ENCODE assay signal across 5 worm cellular contexts in the genomic region with DNA sequence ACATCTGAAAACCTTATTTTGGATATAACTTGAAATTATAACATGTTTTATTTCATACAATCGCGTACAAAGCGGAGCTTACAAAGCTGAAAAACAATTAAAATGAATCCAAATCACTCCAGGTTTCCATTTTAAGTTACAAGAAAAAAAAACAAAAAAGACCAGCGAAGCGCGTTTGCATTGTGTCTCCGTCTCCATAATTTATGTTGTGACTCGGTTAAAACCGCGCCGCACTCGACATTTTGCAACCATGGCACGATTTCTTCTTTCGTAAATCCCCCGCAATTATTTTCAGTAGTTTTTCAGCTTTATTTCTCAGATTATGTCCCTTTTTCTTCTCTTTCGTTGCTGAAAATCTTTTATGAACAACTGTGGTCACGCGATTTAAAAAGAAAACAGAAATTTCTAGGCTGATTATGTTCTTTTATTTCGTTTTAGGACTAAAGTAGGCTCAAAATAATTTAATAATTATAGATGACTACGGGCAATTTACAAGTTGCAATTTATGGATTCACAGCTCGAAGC.
A peak's percentile ranks its signal among the peaks of the same experiment; 100 is the strongest.
TF ChIP-seq lines count a peak whose summit lies in the region.

A gene (minus strand): TSS at position 4 of the 525 bp plus-strand sequence.
A gene (plus strand): TSS at position 475 of the 525 bp plus-strand sequence.

TF ChIP-seq in whole organism, L1 larva, 84 proteins besides CTCF, POLR2A, EP300 and RAD21 (continues in another document):
- peak; percentile 86 for TF ChIP-seq C16A3.4 (tag; optimal IDR thresholded peaks at IDR 0.05; lab: Kevin White, UChicago)
- TF ChIP-seq ceh-90 (tag; optimal IDR thresholded peaks at IDR 0.05; lab: Kevin White, UChicago) = no peak
- peak; percentile 52 for TF ChIP-seq nhr-237 (tag; optimal IDR thresholded peaks at IDR 0.05; lab: Kevin White, UChicago)
- TF ChIP-seq unc-86 (tag; optimal IDR thresholded peaks at IDR 0.05; lab: Kevin White, UChicago) = peak; percentile 80
- no peak for TF ChIP-seq ceh-8 (GFP tag; optimal IDR thresholded peaks at IDR 0.05; lab: Kevin White, UChicago)
- TF ChIP-seq egl-27 (tag; optimal IDR thresholded peaks at IDR 0.05; lab: Kevin White, UChicago) = no peak
- TF ChIP-seq zip-4 (GFP tag; optimal IDR thresholded peaks at IDR 0.05; lab: Kevin White, UChicago) = peak; percentile 58
- TF ChIP-seq C34B4.2 (tag; optimal IDR thresholded peaks at IDR 0.05; lab: Kevin White, UChicago) = no peak
- no peak for TF ChIP-seq ces-1 (GFP tag; optimal IDR thresholded peaks at IDR 0.05; lab: Kevin White, UChicago)
- TF ChIP-seq fkh-8 (tag; optimal IDR thresholded peaks at IDR 0.05; lab: Kevin White, UChicago) = peak; percentile 81
- TF ChIP-seq nhr-85 (tag; lab: Kevin White, UChicago) = peak; percentile 92
- TF ChIP-seq efl-3 (GFP tag; optimal IDR thresholded peaks at IDR 0.05; lab: Kevin White, UChicago) = no peak
- no peak for TF ChIP-seq hlh-17 (GFP tag; optimal IDR thresholded peaks at IDR 0.05; lab: Kevin White, UChicago; ENCODE audit: borderline replicate concordance)
- peak; percentile 87 to 93 for TF ChIP-seq lsy-2 (tag; optimal IDR thresholded peaks at IDR 0.05; lab: Kevin White, UChicago)
- peak; percentile 90 for TF ChIP-seq rnt-1 (tag; optimal IDR thresholded peaks at IDR 0.05; lab: Kevin White, UChicago)
- no peak for TF ChIP-seq mab-9 (GFP tag; IDR thresholded peaks at IDR 0.05; lab: Robert Waterston, UW)
- TF ChIP-seq lir-3 (tag; optimal IDR thresholded peaks at IDR 0.05; lab: Kevin White, UChicago; ENCODE audit: poor library complexity) = peak; percentile 66

TF ChIP-seq in whole organism, L3 larva, 47 proteins besides CTCF, POLR2A, EP300 and RAD21 (continues in another document):
- no peak for TF ChIP-seq nhr-237 (tag; optimal IDR thresholded peaks at IDR 0.05; lab: Kevin White, UChicago)
- TF ChIP-seq nhr-23 (tag; optimal IDR thresholded peaks at IDR 0.05; lab: Kevin White, UChicago) = peak; percentile 85
- no peak for TF ChIP-seq nhr-77 (tag; optimal IDR thresholded peaks at IDR 0.05; lab: Kevin White, UChicago)
- TF ChIP-seq ceh-28 (tag; optimal IDR thresholded peaks at IDR 0.05; lab: Kevin White, UChicago) = peak; percentile 18
- TF ChIP-seq mdl-1 (tag; optimal IDR thresholded peaks at IDR 0.05; lab: Kevin White, UChicago) = no peak
- no peak for TF ChIP-seq sea-2 (GFP tag; optimal IDR thresholded peaks at IDR 0.05; lab: Kevin White, UChicago)
- peak; percentile 86 for TF ChIP-seq nfya-1 (tag; optimal IDR thresholded peaks at IDR 0.05; lab: Kevin White, UChicago; ENCODE audit: insufficient read depth)
- TF ChIP-seq daf-12 (tag; optimal IDR thresholded peaks at IDR 0.05; lab: Kevin White, UChicago) = no peak
- peak; percentile 82 for TF ChIP-seq snpc-4 (tag; optimal IDR thresholded peaks at IDR 0.05; lab: Kevin White, UChicago)
- TF ChIP-seq elt-1 (tag; optimal IDR thresholded peaks at IDR 0.05; lab: Kevin White, UChicago) = no peak
- TF ChIP-seq ceh-16 (tag; optimal IDR thresholded peaks at IDR 0.05; lab: Kevin White, UChicago) = no peak
- peak; percentile 27 for TF ChIP-seq lsy-12 (tag; optimal IDR thresholded peaks at IDR 0.05; lab: Kevin White, UChicago)
- peak; percentile 76 for TF ChIP-seq hmg-11 (tag; optimal IDR thresholded peaks at IDR 0.05; lab: Kevin White, UChicago)
- TF ChIP-seq ama-1 (optimal IDR thresholded peaks at IDR 0.05; lab: Kevin White, UChicago) = no peak
- TF ChIP-seq lin-15B (tag; optimal IDR thresholded peaks at IDR 0.05; lab: Kevin White, UChicago) = peak; percentile 94
- TF ChIP-seq aly-2 (tag; optimal IDR thresholded peaks at IDR 0.05; lab: Kevin White, UChicago) = no peak
- no peak for TF ChIP-seq nhr-67 (tag; optimal IDR thresholded peaks at IDR 0.05; lab: Kevin White, UChicago)
- peak; percentile 68 for TF ChIP-seq R02D3.7 (tag; optimal IDR thresholded peaks at IDR 0.05; lab: Kevin White, UChicago)

TF ChIP-seq in whole organism, early embryonic, 17 proteins besides CTCF, POLR2A, EP300 and RAD21:
- TF ChIP-seq F13C5.2 (tag; optimal IDR thresholded peaks at IDR 0.05; lab: Kevin White, UChicago) (peak; percentile 59), tra-4 (tag; optimal IDR thresholded peaks at IDR 0.05; lab: Kevin White, UChicago) (no peak)

TF ChIP-seq in whole organism, midembryonic, 9 proteins besides CTCF, POLR2A, EP300 and RAD21:
- TF ChIP-seq cog-1 (tag; optimal IDR thresholded peaks at IDR 0.05; lab: Kevin White, UChicago) (peak; percentile 19), T22C8.4 (GFP tag; IDR thresholded peaks at IDR 0.05; lab: Robert Waterston, UW) (no peak), ztf-29 (GFP tag; IDR thresholded peaks at IDR 0.05; lab: Robert Waterston, UW) (no peak), med-1 (GFP tag; optimal IDR thresholded peaks at IDR 0.05; lab: Kevin White, UChicago; ENCODE audit: insufficient read depth) (no peak), flt-1 (GFP tag; IDR thresholded peaks at IDR 0.05; lab: Robert Waterston, UW) (0 out of 2 replicates have a peak, but pooled peaks have one; percentile 19), tab-1 (GFP tag; IDR thresholded peaks at IDR 0.05; lab: Robert Waterston, UW) (no peak), ref-1 (GFP tag; conservative IDR thresholded peaks at IDR 0.05; lab: Robert Waterston, UW) (no peak), klf-2 (GFP tag; conservative IDR thresholded peaks at IDR 0.05; lab: Robert Waterston, UW) (no peak), ztf-23 (GFP tag; IDR thresholded peaks at IDR 0.05; lab: Robert Waterston, UW) (peak; percentile 59; the same call in 1 of the 2 replicates)

TF ChIP-seq in whole organism, young adult, 124 proteins besides CTCF, POLR2A, EP300 and RAD21 (continues in another document):
- no peak for TF ChIP-seq zim-3 (tag; optimal IDR thresholded peaks at IDR 0.05; lab: Kevin White, UChicago)
- TF ChIP-seq Y67H2A.10 (GFP tag; conservative IDR thresholded peaks at IDR 0.05; lab: Robert Waterston, UW) = no peak
- TF ChIP-seq ceh-58 (GFP tag; IDR thresholded peaks at IDR 0.05; lab: Robert Waterston, UW) = no peak
- TF ChIP-seq K12H6.12 (tag; optimal IDR thresholded peaks at IDR 0.05; lab: Kevin White, UChicago) = peak; percentile 48
- TF ChIP-seq Y56A3A.18 (GFP tag; IDR thresholded peaks at IDR 0.05; lab: Robert Waterston, UW) = no peak
- no peak for TF ChIP-seq aptf-2 (GFP tag; conservative IDR thresholded peaks at IDR 0.05; lab: Robert Waterston, UW)
- peak; percentile 90 for TF ChIP-seq F23B12.7 (tag; optimal IDR thresholded peaks at IDR 0.05; lab: Kevin White, UChicago; ENCODE audit: insufficient read depth)
- TF ChIP-seq pbrm-1 (GFP tag; IDR thresholded peaks at IDR 0.05; lab: Robert Waterston, UW) = peak; percentile 67
- TF ChIP-seq C06A6.2 (GFP tag; conservative IDR thresholded peaks at IDR 0.05; lab: Robert Waterston, UW) = no peak
- TF ChIP-seq ZK185.1 (tag; optimal IDR thresholded peaks at IDR 0.05; lab: Kevin White, UChicago; ENCODE audit: poor library complexity, severe bottlenecking) = peak; percentile 2
- TF ChIP-seq rcor-1 (GFP tag; IDR thresholded peaks at IDR 0.05; lab: Robert Waterston, UW) = peak; percentile 38; the same call in 1 of the 2 replicates
- TF ChIP-seq snpc-4 (GFP tag; optimal IDR thresholded peaks at IDR 0.05; lab: Kevin White, UChicago) = peak; percentile 45
- TF ChIP-seq snpc-4 (tag; optimal IDR thresholded peaks at IDR 0.05; lab: Kevin White, UChicago) = peak in 3 of 4 experiments; percentile 77 to 87 (median 80)
- no peak for TF ChIP-seq hlh-12 (tag; optimal IDR thresholded peaks at IDR 0.05; lab: Kevin White, UChicago)
- TF ChIP-seq mcd-1 (GFP tag; IDR thresholded peaks at IDR 0.05; lab: Robert Waterston, UW) = peak; percentile 96
- peak; percentile 66 for TF ChIP-seq pha-4 (tag; optimal IDR thresholded peaks at IDR 0.05; lab: Kevin White, UChicago)
- peak; percentile 49 for TF ChIP-seq F49E8.2 (tag; optimal IDR thresholded peaks at IDR 0.05; lab: Kevin White, UChicago; ENCODE audit: insufficient read depth)
- TF ChIP-seq F33H1.4 (GFP tag; IDR thresholded peaks at IDR 0.05; lab: Robert Waterston, UW) = 0 out of 2 replicates have a peak, but pooled peaks have one; percentile 23
- peak; percentile 54; the same call in 1 of the 2 replicates for TF ChIP-seq ceh-100 (GFP tag; IDR thresholded peaks at IDR 0.05; lab: Robert Waterston, UW)
- TF ChIP-seq lsl-1 (GFP tag; optimal IDR thresholded peaks at IDR 0.05; lab: Kevin White, UChicago) = peak; percentile 46
- no peak for TF ChIP-seq nhr-179 (tag; optimal IDR thresholded peaks at IDR 0.05; lab: Kevin White, UChicago)
- TF ChIP-seq F10E7.11 (tag; optimal IDR thresholded peaks at IDR 0.05; lab: Kevin White, UChicago) = no peak
- 0 out of 2 replicates have a peak, but pooled peaks have one; percentile 30 for TF ChIP-seq madf-6 (GFP tag; IDR thresholded peaks at IDR 0.05; lab: Robert Waterston, UW)
- TF ChIP-seq F37B4.10 (GFP tag; IDR thresholded peaks at IDR 0.05; lab: Robert Waterston, UW) = no peak
- peak; percentile 95 for TF ChIP-seq hmg-1.2 (GFP tag; IDR thresholded peaks at IDR 0.05; lab: Robert Waterston, UW)
- peak; percentile 73 for TF ChIP-seq ceh-27 (GFP tag; optimal IDR thresholded peaks at IDR 0.05; lab: Kevin White, UChicago)
- TF ChIP-seq tbp1 (GFP tag; optimal IDR thresholded peaks at IDR 0.05; lab: Kevin White, UChicago) = peak; percentile 49
- TF ChIP-seq hmg-20 (GFP tag; IDR thresholded peaks at IDR 0.05; lab: Robert Waterston, UW) = no peak
- peak; percentile 40 for TF ChIP-seq nhr-80 (tag; optimal IDR thresholded peaks at IDR 0.05; lab: Kevin White, UChicago)
- peak; percentile 82 for TF ChIP-seq attf-5 (GFP tag; optimal IDR thresholded peaks at IDR 0.05; lab: Kevin White, UChicago)
- peak; percentile 76; the same call in 1 of the 2 replicates for TF ChIP-seq dox-1 (GFP tag; IDR thresholded peaks at IDR 0.05; lab: Robert Waterston, UW)
- TF ChIP-seq sea-2 (GFP tag; IDR thresholded peaks at IDR 0.05; lab: Robert Waterston, UW) = no peak
- TF ChIP-seq snpc-1.3 (tag; optimal IDR thresholded peaks at IDR 0.05; lab: Kevin White, UChicago; ENCODE audit: insufficient read depth) = peak; percentile 42
- no peak for TF ChIP-seq B0336.3 (GFP tag; IDR thresholded peaks at IDR 0.05; lab: Robert Waterston, UW)
- no peak for TF ChIP-seq madf-8 (GFP tag; conservative IDR thresholded peaks at IDR 0.05; lab: Robert Waterston, UW)
- 0 out of 2 replicates have a peak, but pooled peaks have one; percentile 23 for TF ChIP-seq Y95B8A.8 (GFP tag; IDR thresholded peaks at IDR 0.05; lab: Robert Waterston, UW)
- peak; percentile 69 for TF ChIP-seq D2030.7 (GFP tag; IDR thresholded peaks at IDR 0.05; lab: Robert Waterston, UW)
- TF ChIP-seq dpl-1 (GFP tag; optimal IDR thresholded peaks at IDR 0.05; lab: Kevin White, UChicago) = peak; percentile 25
- peak; percentile 61 for TF ChIP-seq efl-1 (GFP tag; optimal IDR thresholded peaks at IDR 0.05; lab: Kevin White, UChicago)
- peak; percentile 47 for TF ChIP-seq lin-54 (GFP tag; optimal IDR thresholded peaks at IDR 0.05; lab: Kevin White, UChicago)
- TF ChIP-seq rpc-1 (optimal IDR thresholded peaks at IDR 0.05; lab: Kevin White, UChicago) = peak; percentile 3
- no peak for TF ChIP-seq rpc-1 (tag; optimal IDR thresholded peaks at IDR 0.05; lab: Kevin White, UChicago)
